Worm (Caenorhabditis elegans): Measurements from ENCODE around the gene acs-17.
A peak's percentile ranks its signal among the peaks of the same experiment; 100 is the strongest.

- TF ChIP-seq lin-13 (GFP tag; optimal IDR thresholded peaks at IDR 0.05), result no peak
- no peak for TF ChIP-seq mep-1 (tag; optimal IDR thresholded peaks at IDR 0.05)
- TF ChIP-seq egl-27 (tag; optimal IDR thresholded peaks at IDR 0.05), result no peak
- TF ChIP-seq fkh-10 (GFP tag; optimal IDR thresholded peaks at IDR 0.05), result peak; percentile 95
- TF ChIP-seq C04F5.9 (tag; optimal IDR thresholded peaks at IDR 0.05), result no peak
- TF ChIP-seq nhr-11 (tag; optimal IDR thresholded peaks at IDR 0.05), result no peak
- no peak for TF ChIP-seq dpl-1 (GFP tag; optimal IDR thresholded peaks at IDR 0.05)
- no peak for TF ChIP-seq elt-2 (tag; optimal IDR thresholded peaks at IDR 0.05)
- no peak for TF ChIP-seq ama-1 (optimal IDR thresholded peaks at IDR 0.05)
Measured at ce11 chrX:5896001-5896400, 48.3 kb downstream of the acs-17 start.

All from whole organism, L1 larva.